Worm (Caenorhabditis elegans) whole organism, L1 larva: ENCODE measurements around the gene fbxb-15.

Source experiments
- ama-1 ChIP-seq: fragments of 150-350 bp; optimal IDR thresholded peaks from 2 replicates; lab custom pipeline; 2014
- ces-1 ChIP-seq: fragments of 150-350 bp; optimal IDR thresholded peaks from 2 replicates; lab custom pipeline; 2014; ENCODE audit warnings: missing biosample characterization, missing genetic modification reagents, missing genetic modification characterization
- lin-39 ChIP-seq: fragments of 150-350 bp; optimal IDR thresholded peaks from 2 replicates; lab custom pipeline; 2014; ENCODE audit warnings: missing biosample characterization, missing genetic modification reagents, missing genetic modification characterization
- mdl-1 ChIP-seq, 2 experiments: fragments of 150-350 bp; optimal IDR thresholded peaks; 2 replicates each; lab custom pipeline; 2014 to 2017; ENCODE audit warnings: missing biosample characterization in 2 of 2, missing genetic modification characterization in 2 of 2, inconsistent platforms in 1 of 2
- nhr-11 ChIP-seq: fragments of 150-350 bp; optimal IDR thresholded peaks from 2 replicates; lab custom pipeline; 2014; ENCODE audit warnings: missing biosample characterization, missing genetic modification characterization
- unc-130 ChIP-seq: fragments of 150-350 bp; optimal IDR thresholded peaks from 2 replicates; lab custom pipeline; 2017; ENCODE audit warnings: missing biosample characterization, missing genetic modification characterization, inconsistent platforms
- unc-30 ChIP-seq: sonication (generic microtip); optimal IDR thresholded peaks from 2 replicates; lab custom pipeline; 2017; ENCODE audit warnings: missing biosample characterization, missing genetic modification characterization
- xbp-1 ChIP-seq: sonication (generic microtip); optimal IDR thresholded peaks from 2 replicates; lab custom pipeline; 2016; ENCODE audit warnings: missing genetic modification characterization, missing compliant biosample characterization
- ztf-11 ChIP-seq, 2 experiments: sonication (generic microtip); optimal IDR thresholded peaks; 2 replicates each; lab custom pipeline; 2016 to 2017; ENCODE audit warnings: missing genetic modification characterization in 2 of 2, missing biosample characterization in 1 of 2, missing compliant biosample characterization in 1 of 2

ce11 chrII:1613972-1614371 is 39.3 kb downstream of the fbxb-15 start, which contains the start of gene fbxa-164:
- TF ChIP-seq ztf-11 (tag; optimal IDR thresholded peaks at IDR 0.05; lab: Kevin White, UChicago): no peak
- no peak for TF ChIP-seq mdl-1 (tag; optimal IDR thresholded peaks at IDR 0.05; lab: Kevin White, UChicago)
- no peak for TF ChIP-seq unc-130 (tag; lab: Kevin White, UChicago)
- no peak for TF ChIP-seq ama-1 (lab: Kevin White, UChicago)
- no peak for TF ChIP-seq xbp-1 (tag; lab: Kevin White, UChicago)
- no peak for TF ChIP-seq unc-30 (tag; lab: Kevin White, UChicago)
- TF ChIP-seq ces-1 (GFP tag; lab: Kevin White, UChicago): no peak
- no peak for TF ChIP-seq lin-39 (tag; lab: Kevin White, UChicago)
- no peak for TF ChIP-seq nhr-11 (tag; lab: Kevin White, UChicago)
